Fruit fly (Drosophila melanogaster): ENCODE measurements around the gene CG9016.

The CG9016 gene

DNA sequence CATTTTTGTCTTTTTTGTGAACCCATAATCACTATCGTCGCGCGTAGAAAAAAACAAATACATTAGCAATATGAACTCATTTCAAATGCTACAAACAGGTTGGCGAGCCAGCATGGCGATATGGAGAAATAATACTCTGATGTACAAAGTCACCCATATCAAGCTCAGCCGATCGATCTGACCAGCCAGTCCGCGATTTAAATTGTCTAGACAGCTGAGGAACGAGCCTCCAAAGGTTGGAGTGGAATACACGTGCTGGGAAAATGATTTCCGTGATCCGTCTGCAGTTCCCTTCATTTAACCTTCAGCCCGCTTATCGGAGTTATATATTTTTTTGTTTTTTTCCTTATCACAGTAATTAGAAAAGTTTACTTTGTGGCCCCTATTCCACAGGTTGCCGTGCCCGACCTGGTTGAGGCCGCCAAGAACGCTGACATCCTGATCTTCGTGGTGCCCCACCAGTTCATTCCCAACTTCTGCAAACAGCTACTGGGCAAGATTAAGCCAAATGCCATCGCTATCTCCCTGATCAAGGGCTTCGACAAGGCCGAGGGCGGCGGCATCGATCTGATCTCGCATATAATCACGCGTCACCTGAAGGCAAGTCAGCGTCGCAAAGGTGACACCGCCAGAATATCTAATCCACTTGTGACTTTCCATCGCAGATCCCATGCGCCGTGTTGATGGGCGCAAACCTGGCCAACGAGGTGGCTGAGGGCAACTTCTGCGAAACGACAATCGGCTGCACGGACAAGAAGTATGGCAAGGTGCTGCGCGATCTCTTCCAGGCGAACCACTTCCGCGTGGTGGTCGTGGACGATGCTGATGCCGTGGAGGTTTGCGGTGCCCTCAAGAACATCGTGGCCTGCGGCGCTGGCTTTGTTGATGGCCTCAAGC, 22.4 kb upstream of the CG9016 start (continued):
- no peak for TF ChIP-seq CG31224 (GFP tag; IDR thresholded peaks at IDR 0.05)
- no peak for TF ChIP-seq phol (tag; optimal IDR thresholded peaks at IDR 0.05)
- no peak for TF ChIP-seq CG34422 (GFP tag; IDR thresholded peaks at IDR 0.05)
- TF ChIP-seq Antp (GFP tag; optimal IDR thresholded peaks at IDR 0.05) = no peak
- no peak for TF ChIP-seq CoRest (tag; optimal IDR thresholded peaks at IDR 0.05)
- TF ChIP-seq lbe (GFP tag; optimal IDR thresholded peaks at IDR 0.05) = no peak
- TF ChIP-seq dm (GFP tag; optimal IDR thresholded peaks at IDR 0.05) = no peak
- no peak for TF ChIP-seq Doc2 (GFP tag; IDR thresholded peaks at IDR 0.05)
- no peak for TF ChIP-seq CG17361 (GFP tag; IDR thresholded peaks at IDR 0.05)
- TF ChIP-seq gcm2 (GFP tag; optimal IDR thresholded peaks at IDR 0.05) = no peak
- TF ChIP-seq gro (GFP tag; optimal IDR thresholded peaks at IDR 0.05) = no peak
- no peak for TF ChIP-seq CG6689 (GFP tag; IDR thresholded peaks at IDR 0.05)
- TF ChIP-seq Nf-YB (GFP tag; optimal IDR thresholded peaks at IDR 0.05) = no peak
- no peak for TF ChIP-seq CG13894 (tag; optimal IDR thresholded peaks at IDR 0.05)
- no peak for TF ChIP-seq CG11695 (GFP tag; IDR thresholded peaks at IDR 0.05)
- TF ChIP-seq Dip3 (GFP tag; optimal IDR thresholded peaks at IDR 0.05) = no peak
- TF ChIP-seq hkb (optimal IDR thresholded peaks at IDR 0.05) = no peak
- TF ChIP-seq hkb (GFP tag; IDR thresholded peaks at IDR 0.05) = no peak
- no peak for TF ChIP-seq CG32767 (GFP tag; IDR thresholded peaks at IDR 0.05)
- TF ChIP-seq Hey (tag; optimal IDR thresholded peaks at IDR 0.05) = no peak
- no peak for TF ChIP-seq Dll (GFP tag; IDR thresholded peaks at IDR 0.05; ENCODE audit: partially characterized antibody)
- no peak for TF ChIP-seq maf-S (GFP tag; optimal IDR thresholded peaks at IDR 0.05)
- no peak for TF ChIP-seq CG12155 (GFP tag; optimal IDR thresholded peaks at IDR 0.05)
- TF ChIP-seq Scr (GFP tag; IDR thresholded peaks at IDR 0.05; ENCODE audit: partially characterized antibody) = no peak
- TF ChIP-seq dati (GFP tag; IDR thresholded peaks at IDR 0.05) = no peak
- no peak for TF ChIP-seq CG1603 (tag; optimal IDR thresholded peaks at IDR 0.05)
- no peak for TF ChIP-seq CG3281 (GFP tag; optimal IDR thresholded peaks at IDR 0.05)
- no peak for TF ChIP-seq CG14710 (tag; optimal IDR thresholded peaks at IDR 0.05)
- no peak for TF ChIP-seq CG1602 (GFP tag; optimal IDR thresholded peaks at IDR 0.05)
- TF ChIP-seq ab (GFP tag; optimal IDR thresholded peaks at IDR 0.05) = no peak
- no peak for TF ChIP-seq zen (tag; optimal IDR thresholded peaks at IDR 0.05)
- TF ChIP-seq chinmo (GFP tag; IDR thresholded peaks at IDR 0.05; ENCODE audit: partially characterized antibody) = peak; percentile 75; the same call in 3 of the 4 replicates
- no peak for TF ChIP-seq ATbp (GFP tag; optimal IDR thresholded peaks at IDR 0.05)
- TF ChIP-seq CG31388 (GFP tag; optimal IDR thresholded peaks at IDR 0.05) = no peak
- no peak for TF ChIP-seq CG11398 (GFP tag; optimal IDR thresholded peaks at IDR 0.05)
- TF ChIP-seq CG18476 (GFP tag; optimal IDR thresholded peaks at IDR 0.05) = no peak
- no peak for TF ChIP-seq nerfin-1 (tag; optimal IDR thresholded peaks at IDR 0.05)
- TF ChIP-seq Hr51 (GFP tag; optimal IDR thresholded peaks at IDR 0.05) = no peak
- peak; percentile 61 to 85 for TF ChIP-seq Eip74EF (GFP tag; optimal IDR thresholded peaks at IDR 0.05)
- TF ChIP-seq gsb-n (tag; optimal IDR thresholded peaks at IDR 0.05) = no peak
- TF ChIP-seq sima (GFP tag; optimal IDR thresholded peaks at IDR 0.05) = no peak
- TF ChIP-seq CG7928 (GFP tag; optimal IDR thresholded peaks at IDR 0.05) = no peak
- TF ChIP-seq CG17385 (GFP tag; optimal IDR thresholded peaks at IDR 0.05) = no peak
- TF ChIP-seq Myb (GFP tag; optimal IDR thresholded peaks at IDR 0.05) = no peak
- no peak for TF ChIP-seq Ravus (GFP tag; IDR thresholded peaks at IDR 0.05)
- no peak for TF ChIP-seq trh (GFP tag; optimal IDR thresholded peaks at IDR 0.05)
- TF ChIP-seq CG8765 (GFP tag; IDR thresholded peaks at IDR 0.05) = no peak
- no peak for TF ChIP-seq CG12219 (GFP tag; optimal IDR thresholded peaks at IDR 0.05)
- TF ChIP-seq esg (GFP tag; conservative IDR thresholded peaks at IDR 0.05) = no peak
- peak; percentile 74 for TF ChIP-seq CG7987 (GFP tag; optimal IDR thresholded peaks at IDR 0.05)

All from whole organism, embryonic.